Fruit fly (Drosophila melanogaster) whole organism, pupa: Measurements from ENCODE around the gene CG32022.

Experiments
- CG10348 ChIP-seq: fragments of 200-800 bp; sonication (Bioruptor generic); IDR thresholded peaks from 2 replicates; pipeline ENCODE4 v1.3.6; 2022; ENCODE audit warnings: missing biosample characterization, missing genetic modification characterization
- CG12605 ChIP-seq: fragments of 200-800 bp; sonication (Bioruptor generic); IDR thresholded peaks from 2 replicates; pipeline ENCODE4 v1.3.6; 2022; ENCODE audit warnings: missing biosample characterization, missing genetic modification characterization
- CG13204 ChIP-seq: fragments of 200-800 bp; sonication (Bioruptor generic); optimal IDR thresholded peaks from 2 replicates; lab custom pipeline; 2018; ENCODE audit warnings: missing biosample characterization, mild to moderate bottlenecking, missing genetic modification characterization, moderate library complexity
- CG15710 ChIP-seq: fragments of 200-800 bp; sonication (Bioruptor generic); optimal IDR thresholded peaks from 2 replicates; lab custom pipeline; 2018; ENCODE audit warnings: missing biosample characterization, mild to moderate bottlenecking, missing genetic modification characterization, moderate library complexity
- CG34367 ChIP-seq: fragments of 200-800 bp; sonication (Bioruptor generic); optimal IDR thresholded peaks from 2 replicates; lab custom pipeline; 2018; ENCODE audit warnings: missing biosample characterization, mild to moderate bottlenecking, missing genetic modification characterization
- CG4496 ChIP-seq: fragments of 200-800 bp; sonication (Bioruptor generic); IDR thresholded peaks from 3 replicates; pipeline ENCODE4 v1.3.6; 2022; ENCODE audit warnings: missing biosample characterization, missing genetic modification characterization
- CG8159 ChIP-seq: fragments of 200-800 bp; sonication (Bioruptor generic); optimal IDR thresholded peaks from 3 replicates; lab custom pipeline; 2018; ENCODE audit warnings: missing biosample characterization, mild to moderate bottlenecking, missing genetic modification characterization, moderate library complexity
- CG8301 ChIP-seq: fragments of 200-800 bp; sonication (Bioruptor generic); optimal IDR thresholded peaks from 2 replicates; lab custom pipeline; 2018; ENCODE audit warnings: missing biosample characterization, mild to moderate bottlenecking, missing genetic modification characterization
- D1 ChIP-seq: fragments of 200-800 bp; sonication (Bioruptor generic); optimal IDR thresholded peaks from 2 replicates; lab custom pipeline; 2018; ENCODE audit warnings: missing biosample characterization, mild to moderate bottlenecking, missing genetic modification characterization, moderate library complexity
- EcR ChIP-seq: fragments of 200-800 bp; sonication (Bioruptor generic); optimal IDR thresholded peaks from 3 replicates; lab custom pipeline; 2019; ENCODE audit warnings: missing biosample characterization, missing genetic modification characterization, mild to moderate bottlenecking, moderate library complexity, missing genetic modification reagents
- Ets98B ChIP-seq: fragments of 200-800 bp; sonication (Bioruptor generic); IDR thresholded peaks from 2 replicates; pipeline ENCODE4 v1.3.6; 2022; ENCODE audit warnings: missing biosample characterization, missing genetic modification characterization
- Pif1B ChIP-seq: fragments of 200-800 bp; sonication (Bioruptor generic); optimal IDR thresholded peaks from 3 replicates; lab custom pipeline; 2016; ENCODE audit warnings: missing biosample characterization, missing genetic modification characterization
- fd96Ca ChIP-seq: fragments of 200-800 bp; sonication (Bioruptor generic); IDR thresholded peaks from 3 replicates; pipeline ENCODE4 v1.3.6; 2022; ENCODE audit warnings: missing biosample characterization, missing genetic modification characterization
- gl ChIP-seq: fragments of 200-800 bp; sonication (Bioruptor generic); optimal IDR thresholded peaks from 2 replicates; lab custom pipeline; 2018; ENCODE audit warnings: missing biosample characterization, mild to moderate bottlenecking, missing genetic modification characterization

dm6 chr3L:8753592-8753991, 32.5 kb upstream of the CG32022 start, which contains the start of gene Fhos:
- peak; percentile 50; the same call in 1 of the 2 replicates for TF ChIP-seq CG12605
- TF ChIP-seq CG8159 (tag; lab: Kevin White, UChicago) = no peak
- no peak for TF ChIP-seq CG13204 (GFP tag; lab: Kevin White, UChicago)
- TF ChIP-seq gl = no peak
- TF ChIP-seq EcR = no peak
- TF ChIP-seq CG10348 = no peak
- peak; percentile 24; the same call in 1 of the 2 replicates for TF ChIP-seq Ets98B (GFP tag; lab: Robert Waterston, UW)
- no peak for TF ChIP-seq CG15710
- TF ChIP-seq CG4496 (GFP tag; lab: Robert Waterston, UW) = no peak
- TF ChIP-seq CG8301 (tag; lab: Kevin White, UChicago) = peak; percentile 21
- TF ChIP-seq D1 = no peak
- no peak for TF ChIP-seq Pif1B (GFP tag; lab: Kevin White, UChicago)
- no peak for TF ChIP-seq fd96Ca
- TF ChIP-seq CG34367 (tag; lab: Kevin White, UChicago) = no peak
